Fruit fly (Drosophila melanogaster): ENCODE measurements around the gene Obp93a.

DNA sequence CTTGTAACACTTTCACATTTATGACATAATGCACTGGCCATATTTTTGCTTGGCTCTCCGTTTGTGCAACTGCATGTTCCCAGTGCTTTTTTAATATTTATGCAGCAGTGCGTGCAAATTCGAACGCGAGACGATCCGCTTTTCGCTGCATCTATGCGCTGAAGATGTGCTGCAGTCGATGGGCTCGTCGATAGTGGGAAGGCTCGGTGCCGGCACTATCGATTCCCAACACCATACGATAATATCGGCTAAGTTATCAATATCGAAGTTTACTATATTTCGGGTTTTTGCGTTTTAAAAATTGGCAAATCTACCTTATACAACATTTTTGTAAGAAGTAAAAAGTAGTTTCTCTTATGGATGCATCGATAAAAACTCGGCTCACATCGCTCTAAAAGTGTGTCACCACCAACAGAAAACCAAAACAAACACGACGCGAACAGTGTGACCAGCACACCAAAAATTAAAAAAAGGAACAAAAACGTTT, 31.8 kb downstream of the Obp93a start, which contains the start of gene RhoGAP93B:
- no peak for TF ChIP-seq Abd-B (GFP tag; optimal IDR thresholded peaks at IDR 0.05)
- TF ChIP-seq OdsH (GFP tag; optimal IDR thresholded peaks at IDR 0.05) = peak; percentile 65
- no peak for TF ChIP-seq CrebA (GFP tag; optimal IDR thresholded peaks at IDR 0.05; ENCODE audit: borderline replicate concordance)

Data from whole organism, wandering third instar larva.